Worm (Caenorhabditis elegans): ENCODE measurements around the gene C01G5.7.

C01G5.7 gene

ce11 chrIV:6511767-6512166 lies 6.2 kb upstream of the C01G5.7 start:
- TF ChIP-seq mdl-1 (tag; optimal IDR thresholded peaks at IDR 0.05) (no peak), Y48G9A.11 (GFP tag; IDR thresholded peaks at IDR 0.05) (no peak), jun-1 (tag; optimal IDR thresholded peaks at IDR 0.05) (no peak), ceh-32 (tag; optimal IDR thresholded peaks at IDR 0.05; ENCODE audit: poor library complexity) (no peak), aha-1 (tag) (no peak), nhr-6 (tag; optimal IDR thresholded peaks at IDR 0.05) (no peak), ceh-28 (tag; optimal IDR thresholded peaks at IDR 0.05) (no peak), mep-1 (tag; optimal IDR thresholded peaks at IDR 0.05) (no peak)

DNA sequence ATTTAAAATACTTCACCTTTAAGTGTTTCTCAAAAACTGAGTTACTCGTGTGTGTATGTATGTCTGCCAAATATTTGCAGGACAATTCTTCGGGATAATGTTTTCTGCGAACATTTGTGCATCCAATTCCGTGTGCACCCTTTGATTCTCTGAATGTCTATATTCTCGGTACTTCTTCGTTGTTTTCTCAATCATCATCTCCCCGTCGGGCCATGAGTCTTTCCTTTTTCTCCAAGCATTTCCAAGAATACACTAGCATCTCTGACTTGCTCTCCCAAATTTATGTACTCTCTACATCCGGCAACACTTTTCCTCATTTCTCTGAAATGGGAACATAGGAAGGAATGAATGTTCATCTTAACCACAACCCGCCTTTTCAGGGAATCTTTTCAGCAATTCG lies 3.3 kb upstream of the C01G5.7 start:
- TF ChIP-seq nhr-11 (tag; optimal IDR thresholded peaks at IDR 0.05) (peak; percentile 69), lsy-2 (tag; optimal IDR thresholded peaks at IDR 0.05) (peak in 1 of 2 experiments; percentile 66), unc-62 (GFP tag; optimal IDR thresholded peaks at IDR 0.05 in 1 of 2) (peak in 1 of 2 experiments; percentile 80), unc-62 (tag; optimal IDR thresholded peaks at IDR 0.05) (no peak), rbr-2 (tag; optimal IDR thresholded peaks at IDR 0.05) (peak; percentile 26), pqm-1 (tag; optimal IDR thresholded peaks at IDR 0.05) (no peak), ztf-11 (tag; optimal IDR thresholded peaks at IDR 0.05) (no peak), aha-1 (tag) (peak; percentile 93), zip-11 (GFP tag; IDR thresholded peaks at IDR 0.05) (no peak), fkh-10 (GFP tag; optimal IDR thresholded peaks at IDR 0.05) (peak; percentile 32), F37D6.2 (tag; optimal IDR thresholded peaks at IDR 0.05) (peak; percentile 77), nhr-48 (tag; optimal IDR thresholded peaks at IDR 0.05) (peak; percentile 35)

- TF ChIP-seq snpc-1.2 (GFP tag; IDR thresholded peaks at IDR 0.05) (no peak), hlh-30 (tag; optimal IDR thresholded peaks at IDR 0.05; ENCODE audit: insufficient read depth) (no peak), lin-15B (tag; optimal IDR thresholded peaks at IDR 0.05) (no peak), lir-3 (tag; optimal IDR thresholded peaks at IDR 0.05) (no peak), F26F4.8 (GFP tag; conservative IDR thresholded peaks at IDR 0.05) (no peak), cey-2 (tag; optimal IDR thresholded peaks at IDR 0.05; ENCODE audit: borderline replicate concordance, insufficient read depth) (no peak)
Measured at ce11 chrIV:6519593-6519992, 1.6 kb downstream of the C01G5.7 start, which contains the start of gene C01G5.9. Gene C01G5.9, plus strand, starts transcription at chrIV:6519893.

DNA sequence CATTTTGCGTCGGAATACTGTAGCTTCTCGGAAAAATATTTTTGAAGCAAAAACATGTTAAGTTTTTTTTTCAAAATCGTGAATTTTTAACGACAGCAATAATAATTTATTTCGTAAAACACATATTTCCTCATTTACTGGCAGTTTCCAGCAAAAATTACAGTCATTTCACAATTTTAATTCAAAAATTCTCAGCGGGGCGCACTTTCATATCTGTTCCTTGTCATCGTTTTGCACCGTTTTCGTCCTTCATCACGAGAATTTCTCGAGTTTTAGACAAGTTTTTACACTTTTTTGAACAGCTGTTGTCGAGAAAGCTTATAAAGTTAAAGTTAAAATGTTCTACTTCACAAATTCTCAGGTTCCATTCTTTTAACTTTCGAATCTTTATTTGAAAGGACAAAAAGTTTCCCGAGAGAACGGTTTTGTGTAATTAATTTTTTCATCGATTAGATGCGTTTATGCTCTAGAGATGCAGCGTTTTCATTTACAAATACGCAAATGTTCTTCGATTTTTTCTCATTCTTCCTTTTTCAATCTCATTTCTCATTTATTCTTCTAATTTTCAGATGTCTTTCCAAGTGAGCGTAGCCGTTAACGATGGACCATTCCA lies 4.5 kb downstream of the C01G5.7 start, which contains the start of gene ddi-1:
TSS of gene ddi-1 (plus strand) at position 563 of the 613 bp plus-strand sequence.
- TF ChIP-seq lin-38 (GFP tag; IDR thresholded peaks at IDR 0.05): peak; percentile 33
- TF ChIP-seq unc-130 (GFP tag; optimal IDR thresholded peaks at IDR 0.05): no peak
- TF ChIP-seq lin-13 (GFP tag; optimal IDR thresholded peaks at IDR 0.05): no peak
- TF ChIP-seq hlh-30 (tag; optimal IDR thresholded peaks at IDR 0.05; ENCODE audit: insufficient read depth): peak; percentile 82

ce11 chrIV:6523773-6524172 lies 5.8 kb downstream of the C01G5.7 start:
- TF ChIP-seq unc-62 (GFP tag; optimal IDR thresholded peaks at IDR 0.05 in 1 of 2) (peak in 1 of 2 experiments; percentile 94), unc-62 (tag; optimal IDR thresholded peaks at IDR 0.05) (no peak), ama-1 (optimal IDR thresholded peaks at IDR 0.05) (no peak), zip-11 (GFP tag; IDR thresholded peaks at IDR 0.05) (no peak), nhr-111 (GFP tag; optimal IDR thresholded peaks at IDR 0.05) (no peak)

ce11 chrIV:6524531-6524930 lies 6.6 kb downstream of the C01G5.7 start, which contains the start of gene C01G5.5:
Gene C01G5.5, plus strand, starts transcription at chrIV:6524610.
- TF ChIP-seq snpc-1.2 (GFP tag; IDR thresholded peaks at IDR 0.05): 0 out of 2 replicates have a peak, but pooled peaks have one; percentile 32
- peak; percentile 15 for TF ChIP-seq mes-2 (tag; optimal IDR thresholded peaks at IDR 0.05; ENCODE audit: poor library complexity, severe bottlenecking)
- no peak for TF ChIP-seq daf-8 (GFP tag; IDR thresholded peaks at IDR 0.05)
- no peak for TF ChIP-seq skn-1 (tag; optimal IDR thresholded peaks at IDR 0.05)
- peak; percentile 59 for TF ChIP-seq aha-1 (tag)
- no peak for TF ChIP-seq pha-4 (GFP tag; IDR thresholded peaks at IDR 0.05)
- TF ChIP-seq pha-4 (tag; optimal IDR thresholded peaks at IDR 0.05): no peak

Measured in whole organism, L4 larva.